Fruit fly (Drosophila melanogaster) whole organism, embryonic: ENCODE measurements around the gene CG5043.
A peak's percentile ranks its signal among the peaks of the same experiment; 100 is the strongest.

Source experiments
- CG11723 ChIP-seq: fragments of 200-800 bp; sonication (Bioruptor generic); optimal IDR thresholded peaks from 2 replicates; lab custom pipeline; 2017; ENCODE audit warnings: missing biosample characterization, mild to moderate bottlenecking, missing genetic modification characterization
- CG14965 ChIP-seq: fragments of 200-800 bp; sonication (Bioruptor generic); optimal IDR thresholded peaks from 2 replicates; lab custom pipeline; 2016; ENCODE audit warnings: missing biosample characterization, missing genetic modification characterization, borderline replicate concordance
- CG17328 ChIP-seq: fragments of 200-800 bp; sonication (Bioruptor generic); IDR thresholded peaks from 2 replicates; pipeline ENCODE4 v1.3.6; 2022; ENCODE audit warnings: missing biosample characterization, missing genetic modification characterization
- CG17912 ChIP-seq: fragments of 200-800 bp; sonication (Bioruptor generic); optimal IDR thresholded peaks from 2 replicates; lab custom pipeline; 2018; ENCODE audit warnings: missing biosample characterization, mild to moderate bottlenecking, missing genetic modification characterization
- CG18262 ChIP-seq: fragments of 200-800 bp; optimal IDR thresholded peaks from 3 replicates; lab custom pipeline; 2019; ENCODE audit warnings: missing biosample characterization, mild to moderate bottlenecking, missing genetic modification characterization, moderate library complexity
- CG32532 ChIP-seq: fragments of 200-800 bp; sonication (Bioruptor generic); IDR thresholded peaks from 2 replicates; pipeline ENCODE4 v1.3.6; 2022; ENCODE audit warnings: missing biosample characterization, missing genetic modification characterization
- CG34422 ChIP-seq: fragments of 200-800 bp; sonication (Bioruptor generic); IDR thresholded peaks from 3 replicates; pipeline ENCODE4 v1.3.6; 2022; ENCODE audit warnings: missing biosample characterization, missing genetic modification characterization
- CG7556 ChIP-seq: fragments of 200-800 bp; sonication (Bioruptor generic); optimal IDR thresholded peaks from 2 replicates; lab custom pipeline; 2017; ENCODE audit warnings: missing biosample characterization, mild to moderate bottlenecking, missing genetic modification characterization
- CkIIα-i1 ChIP-seq: fragments of 200-800 bp; sonication (Bioruptor generic); IDR thresholded peaks from 2 replicates; pipeline ENCODE4 v1.3.6; 2022; ENCODE audit warnings: missing biosample characterization, missing genetic modification characterization
- Dp ChIP-seq: fragments of 200-800 bp; sonication (Bioruptor generic); optimal IDR thresholded peaks from 2 replicates; lab custom pipeline; 2018; ENCODE audit warnings: missing biosample characterization, mild to moderate bottlenecking, missing genetic modification characterization, moderate library complexity
- Eip74EF ChIP-seq, 2 experiments: fragments of 200-800 bp in 1 of 2; fragments of >200 bp in 1 of 2; sonication (Bioruptor generic) in 1 of 2; optimal IDR thresholded peaks; 2 replicates each; lab custom pipeline; 2017 to 2019; ENCODE audit warnings: missing biosample characterization in 2 of 2, missing genetic modification characterization in 2 of 2, mild to moderate bottlenecking in 1 of 2, moderate library complexity in 1 of 2
- Fer3 ChIP-seq: fragments of 200-800 bp; sonication (Bioruptor generic); optimal IDR thresholded peaks from 2 replicates; lab custom pipeline; 2018; ENCODE audit warnings: missing biosample characterization, mild to moderate bottlenecking, missing genetic modification characterization, moderate library complexity
- MBD-R2 ChIP-seq: fragments of 200-800 bp; sonication (Bioruptor generic); IDR thresholded peaks from 2 replicates; pipeline ENCODE4 v1.3.6; 2022; ENCODE audit warnings: missing biosample characterization, missing genetic modification characterization
- Myb ChIP-seq: fragments of 200-800 bp; sonication (Bioruptor generic); optimal IDR thresholded peaks from 2 replicates; lab custom pipeline; 2016; ENCODE audit warnings: missing biosample characterization, missing genetic modification characterization
- NK7.1 ChIP-seq: fragments of 200-800 bp; sonication (Bioruptor generic); optimal IDR thresholded peaks from 3 replicates; lab custom pipeline; 2016; ENCODE audit warnings: missing biosample characterization, missing genetic modification characterization
- Neu2 ChIP-seq: fragments of 200-800 bp; sonication (Bioruptor generic); optimal IDR thresholded peaks from 3 replicates; lab custom pipeline; 2016; ENCODE audit warnings: missing biosample characterization, missing genetic modification characterization, borderline replicate concordance
- Xbp1 ChIP-seq: fragments of 200-800 bp; sonication (Bioruptor generic); optimal IDR thresholded peaks from 3 replicates; lab custom pipeline; 2016; ENCODE audit warnings: missing biosample characterization, mild to moderate bottlenecking, missing genetic modification characterization
- chn ChIP-seq: fragments of 200-800 bp; sonication (Bioruptor generic); optimal IDR thresholded peaks from 2 replicates; lab custom pipeline; 2016; ENCODE audit warnings: missing biosample characterization, missing genetic modification characterization
- en ChIP-seq: fragments of 200-800 bp; sonication (Bioruptor generic); optimal IDR thresholded peaks from 2 replicates; lab custom pipeline; 2016; ENCODE audit warnings: missing biosample characterization, missing genetic modification characterization
- gsb-n ChIP-seq: fragments of 200-800 bp; sonication (Bioruptor generic); optimal IDR thresholded peaks from 3 replicates; lab custom pipeline; 2018; ENCODE audit warnings: missing biosample characterization, mild to moderate bottlenecking, missing genetic modification characterization
- jigr1 ChIP-seq: fragments of 200-800 bp; sonication (Bioruptor generic); IDR thresholded peaks from 3 replicates; pipeline ENCODE4 v1.3.6; 2022; ENCODE audit warnings: missing biosample characterization, missing genetic modification characterization
- ken ChIP-seq: fragments of 200-800 bp; sonication (Bioruptor generic); IDR thresholded peaks from 3 replicates; pipeline ENCODE4 v1.3.6; 2022; ENCODE audit warnings: missing biosample characterization, missing genetic modification characterization
- lab ChIP-seq: fragments of 200-800 bp; sonication (Bioruptor generic); optimal IDR thresholded peaks from 3 replicates; lab custom pipeline; 2017; ENCODE audit warnings: missing biosample characterization, missing genetic modification characterization, mild to moderate bottlenecking, moderate library complexity, missing genetic modification reagents
- mam ChIP-seq: fragments of 200-800 bp; sonication (Bioruptor generic); optimal IDR thresholded peaks from 3 replicates; lab custom pipeline; 2016; ENCODE audit warnings: missing biosample characterization, missing genetic modification characterization
- odd ChIP-seq: fragments of 200-800 bp; sonication (Bioruptor generic); optimal IDR thresholded peaks from 2 replicates; lab custom pipeline; 2017; ENCODE audit warnings: missing biosample characterization, mild to moderate bottlenecking, missing genetic modification characterization
- psq ChIP-seq: fragments of 200-800 bp; sonication (Bioruptor generic); optimal IDR thresholded peaks from 2 replicates; lab custom pipeline; 2017; ENCODE audit warnings: missing biosample characterization, missing genetic modification characterization
- sens-2 ChIP-seq: fragments of 200-800 bp; sonication (Bioruptor generic); IDR thresholded peaks from 2 replicates; pipeline ENCODE4 v1.3.6; 2022; ENCODE audit warnings: missing biosample characterization, missing genetic modification characterization
- slp2 ChIP-seq: fragments of 200-800 bp; sonication (Bioruptor generic); optimal IDR thresholded peaks from 2 replicates; lab custom pipeline; 2016; ENCODE audit warnings: missing biosample characterization, missing genetic modification characterization
- zen2 ChIP-seq: fragments of 200-800 bp; sonication (Bioruptor generic); IDR thresholded peaks from 3 replicates; pipeline ENCODE4 v1.3.6; 2022; ENCODE audit warnings: missing biosample characterization, missing genetic modification characterization; ENCODE audit not compliant: partially characterized antibody

CG5043 gene

DNA sequence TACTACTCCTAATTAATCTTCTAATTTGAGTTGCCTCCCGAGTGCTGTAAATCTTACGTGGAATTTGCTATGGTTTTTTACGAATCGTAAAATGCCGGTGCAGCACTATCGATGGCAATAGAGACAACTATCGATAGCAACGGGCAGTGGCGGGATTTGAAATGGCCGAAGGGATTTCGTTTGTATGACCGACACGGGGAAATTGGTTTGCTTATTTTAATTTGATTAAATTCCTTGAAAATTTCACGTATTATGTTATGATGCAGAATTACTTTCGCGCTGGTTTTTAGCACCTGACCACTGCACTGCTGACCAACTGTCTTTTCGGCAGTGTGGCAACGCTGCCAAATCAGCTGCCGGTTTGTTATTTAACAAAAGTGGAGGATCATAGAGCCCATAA, 50.5 kb downstream of the CG5043 start, which contains the start of the genes GCS2beta and CG5131 (continued):
- TF ChIP-seq MBD-R2 (GFP tag; lab: Robert Waterston, UW) (peak; percentile 99), odd (GFP tag; lab: Kevin White, UChicago) (peak; percentile 63), CG17328 (GFP tag; lab: Robert Waterston, UW) (peak; percentile 90), Dp (GFP tag; lab: Kevin White, UChicago) (peak; percentile 70), CG32532 (GFP tag; lab: Robert Waterston, UW) (peak; percentile 97), zen2 (GFP tag; lab: Robert Waterston, UW) (peak; percentile 74; the same call in 2 of the 3 replicates), slp2 (GFP tag; lab: Kevin White, UChicago) (peak; percentile 94), Xbp1 (GFP tag; lab: Kevin White, UChicago) (peak; percentile 97), ken (GFP tag; lab: Robert Waterston, UW) (peak; percentile 94), Eip74EF (GFP tag; optimal IDR thresholded peaks at IDR 0.05; lab: Kevin White, UChicago) (peak in 1 of 2 experiments; percentile 39), CG18262 (tag; lab: Kevin White, UChicago) (peak; percentile 81), jigr1 (GFP tag; lab: Robert Waterston, UW) (peak; percentile 81), CG14965 (GFP tag; lab: Kevin White, UChicago) (peak; percentile 51), lab (GFP tag; lab: Kevin White, UChicago) (peak; percentile 95), Neu2 (peak; percentile 78), CG17912 (peak; percentile 49), mam (peak; percentile 98), gsb-n (tag; lab: Kevin White, UChicago) (peak; percentile 90), NK7.1 (GFP tag; lab: Kevin White, UChicago) (peak; percentile 84), Myb (GFP tag; lab: Kevin White, UChicago) (peak; percentile 90), Fer3 (peak; percentile 91), CG34422 (peak; percentile 97), CkIIα-i1 (GFP tag; lab: Robert Waterston, UW) (peak; percentile 51; the same call in 1 of the 2 replicates), sens-2 (peak; percentile 77), psq (GFP tag; lab: Kevin White, UChicago) (peak; percentile 50), en (peak; percentile 83), CG11723 (GFP tag; lab: Kevin White, UChicago) (peak; percentile 79), CG7556 (GFP tag; lab: Kevin White, UChicago) (peak; percentile 87), chn (GFP tag; lab: Kevin White, UChicago) (peak; percentile 97)
